Worm (Caenorhabditis elegans) whole organism, young adult: ENCODE results near the gene Y43F8C.15.

Experiments
- B0035.1 ChIP-seq: sonication (generic microtip); optimal IDR thresholded peaks from 2 replicates; lab custom pipeline; 2016; ENCODE audit warnings: missing genetic modification characterization, mild to moderate bottlenecking, missing compliant biosample characterization, missing genotype, missing genetic modification reagents
- D2030.7 ChIP-seq: fragments of 200-800 bp; sonication (Bioruptor generic); IDR thresholded peaks from 2 replicates; pipeline ENCODE4 v1.3.6; 2022; ENCODE audit warnings: missing genetic modification reagents, missing genetic modification characterization, missing compliant biosample characterization
- F33H1.4 ChIP-seq: fragments of 200-800 bp; sonication (Bioruptor generic); IDR thresholded peaks from 2 replicates; pipeline ENCODE4 v1.3.6; 2022; ENCODE audit warnings: missing genetic modification reagents, missing genetic modification characterization, missing compliant biosample characterization
- F39B2.1 ChIP-seq: fragments of 200-800 bp; sonication (Bioruptor generic); IDR thresholded peaks from 2 replicates; pipeline ENCODE4 v1.3.6; 2022; ENCODE audit warnings: missing genetic modification reagents, missing genetic modification characterization, missing compliant biosample characterization
- Y53F4B.3 ChIP-seq: fragments of 200-800 bp; sonication (Bioruptor generic); IDR thresholded peaks from 2 replicates; pipeline ENCODE4 v1.3.6; 2022; ENCODE audit warnings: missing genetic modification reagents, missing genetic modification characterization, missing compliant biosample characterization
- aptf-2 ChIP-seq: fragments of 200-800 bp; sonication (Bioruptor generic); conservative IDR thresholded peaks from 2 replicates; pipeline ENCODE4 v1.3.6; 2022; ENCODE audit warnings: missing genetic modification reagents, missing genetic modification characterization, missing compliant biosample characterization
- athp-1 ChIP-seq: sonication (generic microtip); optimal IDR thresholded peaks from 2 replicates; lab custom pipeline; 2017; ENCODE audit warnings: mild to moderate bottlenecking, missing genetic modification characterization, missing compliant biosample characterization
- ceh-100 ChIP-seq: fragments of 200-800 bp; sonication (Bioruptor generic); IDR thresholded peaks from 2 replicates; pipeline ENCODE4 v1.3.6; 2022; ENCODE audit warnings: missing genetic modification reagents, missing genetic modification characterization, missing compliant biosample characterization
- ceh-27 ChIP-seq: fragments of 200-800 bp; sonication (Bioruptor generic); optimal IDR thresholded peaks from 2 replicates; lab custom pipeline; 2018; ENCODE audit warnings: mild to moderate bottlenecking, missing genetic modification characterization, moderate library complexity, missing compliant biosample characterization
- ceh-91 ChIP-seq: fragments of 200-800 bp; sonication (Bioruptor generic); IDR thresholded peaks from 2 replicates; pipeline ENCODE4 v1.3.6; 2022; ENCODE audit warnings: missing genetic modification reagents, missing genetic modification characterization, missing compliant biosample characterization
- dox-1 ChIP-seq: fragments of 200-800 bp; sonication (Bioruptor generic); IDR thresholded peaks from 2 replicates; pipeline ENCODE4 v1.3.6; 2022; ENCODE audit warnings: missing genetic modification reagents, missing genetic modification characterization, missing compliant biosample characterization
- dpl-1 ChIP-seq: fragments of 150-350 bp; optimal IDR thresholded peaks from 2 replicates; lab custom pipeline; 2014; ENCODE audit warnings: missing biosample characterization, missing genetic modification reagents, missing genetic modification characterization
- efl-1 ChIP-seq: fragments of 150-350 bp; optimal IDR thresholded peaks from 2 replicates; lab custom pipeline; 2014; ENCODE audit warnings: missing biosample characterization, missing genetic modification reagents, missing genetic modification characterization
- egl-44 ChIP-seq: fragments of 200-800 bp; sonication (Bioruptor generic); IDR thresholded peaks from 2 replicates; pipeline ENCODE4 v1.3.6; 2022; ENCODE audit warnings: missing genetic modification reagents, missing genetic modification characterization, missing compliant biosample characterization
- ekl-4 ChIP-seq: fragments of 200-800 bp; sonication (Bioruptor generic); IDR thresholded peaks from 2 replicates; pipeline ENCODE4 v1.3.6; 2022; ENCODE audit warnings: missing genetic modification reagents, missing genetic modification characterization, missing compliant biosample characterization
- fkh-3 ChIP-seq: sonication (generic microtip); optimal IDR thresholded peaks from 2 replicates; lab custom pipeline; 2016; ENCODE audit warnings: mild to moderate bottlenecking, missing genetic modification characterization, missing compliant biosample characterization
- him-1 ChIP-seq: sonication (generic microtip); optimal IDR thresholded peaks from 2 replicates; lab custom pipeline; 2016; ENCODE audit warnings: missing genotype, missing genetic modification reagents, missing genetic modification characterization, missing compliant biosample characterization
- hmg-1.2 ChIP-seq: fragments of 200-800 bp; sonication (Bioruptor generic); IDR thresholded peaks from 2 replicates; pipeline ENCODE4 v1.3.6; 2022; ENCODE audit warnings: missing genetic modification reagents, missing genetic modification characterization, missing compliant biosample characterization
- hmg-20 ChIP-seq: fragments of 200-800 bp; sonication (Bioruptor generic); IDR thresholded peaks from 2 replicates; pipeline ENCODE4 v1.3.6; 2022; ENCODE audit warnings: missing genetic modification reagents, missing genetic modification characterization, missing compliant biosample characterization
- hrde-1 ChIP-seq: sonication (generic microtip); optimal IDR thresholded peaks from 2 replicates; lab custom pipeline; 2016; ENCODE audit warnings: missing genetic modification characterization, mild to moderate bottlenecking, missing compliant biosample characterization, moderate library complexity, missing genotype, missing genetic modification reagents, borderline replicate concordance
- hsf-1 ChIP-seq: fragments of 200-800 bp; sonication (Bioruptor generic); IDR thresholded peaks from 2 replicates; pipeline ENCODE4 v1.3.6; 2022; ENCODE audit warnings: missing genetic modification reagents, missing genetic modification characterization, missing compliant biosample characterization
- let-607 ChIP-seq, 2 experiments: fragments of 200-800 bp in 1 of 2; sonication (Bioruptor generic) in 1 of 2; sonication (generic microtip) in 1 of 2; optimal IDR thresholded peaks; 2 replicates each; lab custom pipeline; 2016 to 2018; ENCODE audit warnings: mild to moderate bottlenecking in 2 of 2, missing compliant biosample characterization in 2 of 2, missing genetic modification characterization in 2 of 2, moderate library complexity in 2 of 2, missing genotype in 1 of 2
- lsy-27 ChIP-seq: sonication (generic microtip); optimal IDR thresholded peaks from 2 replicates; lab custom pipeline; 2017; ENCODE audit warnings: missing genetic modification characterization, mild to moderate bottlenecking, missing compliant biosample characterization, antibody characterized with exemption, missing genotype, borderline replicate concordance; ENCODE audit not compliant: insufficient read depth
- madf-10 ChIP-seq: sonication (generic microtip); optimal IDR thresholded peaks from 2 replicates; lab custom pipeline; 2016; ENCODE audit warnings: mild to moderate bottlenecking, missing genetic modification characterization, missing compliant biosample characterization
- mcd-1 ChIP-seq: fragments of 200-800 bp; sonication (Bioruptor generic); IDR thresholded peaks from 2 replicates; pipeline ENCODE4 v1.3.6; 2022; ENCODE audit warnings: missing genetic modification reagents, missing genetic modification characterization, missing compliant biosample characterization
- nhr-179 ChIP-seq: sonication (generic microtip); optimal IDR thresholded peaks from 2 replicates; lab custom pipeline; 2016; ENCODE audit warnings: mild to moderate bottlenecking, missing genetic modification characterization, missing compliant biosample characterization
- nhr-90 ChIP-seq: sonication (generic microtip); optimal IDR thresholded peaks from 2 replicates; lab custom pipeline; 2016; ENCODE audit warnings: missing genotype, mild to moderate bottlenecking, missing genetic modification characterization, missing compliant biosample characterization
- pbrm-1 ChIP-seq: fragments of 200-800 bp; sonication (Bioruptor generic); IDR thresholded peaks from 2 replicates; pipeline ENCODE4 v1.3.6; 2022; ENCODE audit warnings: missing genetic modification reagents, missing genetic modification characterization, missing compliant biosample characterization
- pha-4 ChIP-seq: fragments of 150-350 bp; sonication (generic microtip); optimal IDR thresholded peaks from 2 replicates; lab custom pipeline; 2014; ENCODE audit warnings: missing biosample characterization, missing genetic modification reagents, missing genetic modification characterization
- rcor-1 ChIP-seq: fragments of 200-800 bp; sonication (Bioruptor generic); IDR thresholded peaks from 2 replicates; pipeline ENCODE4 v1.3.6; 2022; ENCODE audit warnings: missing genetic modification reagents, missing genetic modification characterization, missing compliant biosample characterization
- rec-8 ChIP-seq, 2 experiments: sonication (generic microtip); optimal IDR thresholded peaks; 2 replicates each; lab custom pipeline; 2016; ENCODE audit warnings: mild to moderate bottlenecking in 2 of 2, missing genetic modification characterization in 2 of 2, missing genetic modification reagents in 2 of 2, missing genotype in 2 of 2, missing biosample characterization in 1 of 2, missing compliant biosample characterization in 1 of 2, moderate library complexity in 1 of 2
- repo-1 ChIP-seq: sonication (generic microtip); optimal IDR thresholded peaks from 2 replicates; lab custom pipeline; 2017; ENCODE audit warnings: mild to moderate bottlenecking, missing genetic modification characterization, missing compliant biosample characterization
- rpc-1 ChIP-seq, 2 experiments: fragments of 150-350 bp in 1 of 2; sonication (generic microtip) in 1 of 2; optimal IDR thresholded peaks; 2 replicates each; lab custom pipeline; 2014 to 2018; ENCODE audit warnings: missing biosample characterization in 1 of 2, missing genetic modification characterization in 1 of 2, missing genetic modification reagents in 1 of 2, missing genotype in 1 of 2
- sea-2 ChIP-seq: fragments of 200-800 bp; sonication (Bioruptor generic); IDR thresholded peaks from 2 replicates; pipeline ENCODE4 v1.3.6; 2022; ENCODE audit warnings: missing genetic modification characterization, missing compliant biosample characterization
- sptf-2 ChIP-seq: fragments of 200-800 bp; sonication (Bioruptor generic); optimal IDR thresholded peaks from 2 replicates; lab custom pipeline; 2018; ENCODE audit warnings: mild to moderate bottlenecking, missing genetic modification characterization, missing compliant biosample characterization
- tbp1 ChIP-seq: fragments of 200-800 bp; sonication (Bioruptor generic); optimal IDR thresholded peaks from 2 replicates; lab custom pipeline; 2018; ENCODE audit warnings: mild to moderate bottlenecking, missing genetic modification characterization, missing compliant biosample characterization
- tbx-9 ChIP-seq: sonication (generic microtip); optimal IDR thresholded peaks from 2 replicates; lab custom pipeline; 2016; ENCODE audit warnings: borderline replicate concordance, missing genetic modification characterization, inconsistent platforms, missing compliant biosample characterization
- xnd-1 ChIP-seq: sonication (generic microtip); optimal IDR thresholded peaks from 2 replicates; lab custom pipeline; 2016; ENCODE audit warnings: missing genotype, missing genetic modification reagents, missing genetic modification characterization, missing compliant biosample characterization
- zim-3 ChIP-seq: sonication (generic microtip); optimal IDR thresholded peaks from 2 replicates; lab custom pipeline; 2017; ENCODE audit warnings: mild to moderate bottlenecking, missing genetic modification characterization, moderate library complexity, missing compliant biosample characterization
- ztf-18 ChIP-seq: sonication (generic microtip); optimal IDR thresholded peaks from 2 replicates; lab custom pipeline; 2016; ENCODE audit warnings: missing genotype, mild to moderate bottlenecking, missing genetic modification characterization, missing compliant biosample characterization
- ztf-22 ChIP-seq: fragments of 200-800 bp; sonication (Bioruptor generic); optimal IDR thresholded peaks from 2 replicates; lab custom pipeline; 2018; ENCODE audit warnings: mild to moderate bottlenecking, missing genetic modification characterization, moderate library complexity, missing compliant biosample characterization
- ztf-25 ChIP-seq: fragments of 200-800 bp; sonication (Bioruptor generic); IDR thresholded peaks from 2 replicates; pipeline ENCODE4 v1.3.6; 2022; ENCODE audit warnings: missing genetic modification reagents, missing genetic modification characterization, missing compliant biosample characterization
- ztf-28 ChIP-seq: fragments of 200-800 bp; sonication (Bioruptor generic); IDR thresholded peaks from 2 replicates; pipeline ENCODE4 v1.3.6; 2022; ENCODE audit warnings: missing genetic modification reagents, missing genetic modification characterization, missing compliant biosample characterization
- ztf-6 ChIP-seq: fragments of 200-800 bp; sonication (Bioruptor generic); IDR thresholded peaks from 2 replicates; pipeline ENCODE4 v1.3.6; 2022; ENCODE audit warnings: missing genetic modification reagents, missing genetic modification characterization, missing compliant biosample characterization

The Y43F8C.15 gene

ce11 chrV:19722881-19723280 lies 12.5 kb upstream of the Y43F8C.15 start (continued):
- TF ChIP-seq zim-3 (tag; lab: Kevin White, UChicago) (peak; percentile 41), rcor-1 (GFP tag; lab: Robert Waterston, UW) (0 out of 2 replicates have a peak, but pooled peaks have one; percentile 42), ztf-22 (GFP tag; lab: Kevin White, UChicago) (no peak), Y53F4B.3 (GFP tag; lab: Robert Waterston, UW) (no peak), ztf-6 (GFP tag; lab: Robert Waterston, UW) (0 out of 2 replicates have a peak, but pooled peaks have one; percentile 7), ceh-91 (GFP tag; lab: Robert Waterston, UW) (no peak), him-1 (peak; percentile 4), tbp1 (GFP tag; lab: Kevin White, UChicago) (peak; percentile 95), ztf-28 (GFP tag; lab: Robert Waterston, UW) (peak; percentile 71; the same call in 1 of the 2 replicates), egl-44 (GFP tag; lab: Robert Waterston, UW) (peak; percentile 27; the same call in 1 of the 2 replicates), ztf-18 (tag; lab: Kevin White, UChicago) (peak; percentile 32), D2030.7 (GFP tag; lab: Robert Waterston, UW) (peak; percentile 61), rpc-1 (optimal IDR thresholded peaks at IDR 0.05; lab: Kevin White, UChicago) (peak; percentile 53), rpc-1 (tag; optimal IDR thresholded peaks at IDR 0.05; lab: Kevin White, UChicago) (peak; percentile 71), ekl-4 (GFP tag; lab: Robert Waterston, UW) (no peak), ceh-27 (GFP tag; lab: Kevin White, UChicago) (peak; percentile 32), sea-2 (GFP tag; lab: Robert Waterston, UW) (no peak), athp-1 (tag; lab: Kevin White, UChicago) (no peak), madf-10 (tag; lab: Kevin White, UChicago) (peak; percentile 14), mcd-1 (GFP tag; lab: Robert Waterston, UW) (peak; percentile 52), let-607 (tag; optimal IDR thresholded peaks at IDR 0.05; lab: Kevin White, UChicago) (no peak), hmg-1.2 (GFP tag; lab: Robert Waterston, UW) (peak; percentile 69), dox-1 (GFP tag; lab: Robert Waterston, UW) (peak; percentile 63; the same call in 1 of the 2 replicates), repo-1 (tag; lab: Kevin White, UChicago) (no peak), hrde-1 (no peak), nhr-90 (tag; lab: Kevin White, UChicago) (peak; percentile 4), lsy-27 (tag; lab: Kevin White, UChicago) (peak; percentile 49), ztf-25 (GFP tag; lab: Robert Waterston, UW) (0 out of 2 replicates have a peak, but pooled peaks have one; percentile 53), pbrm-1 (GFP tag; lab: Robert Waterston, UW) (peak; percentile 64), hmg-20 (0 out of 2 replicates have a peak, but pooled peaks have one; percentile 43), rec-8 (tag; optimal IDR thresholded peaks at IDR 0.05; lab: Kevin White, UChicago) (peak; percentile 5 to 14)
- TF ChIP-seq, all 124 proteins: peak for 33

- TF ChIP-seq fkh-3 (tag; lab: Kevin White, UChicago) = no peak
- TF ChIP-seq F39B2.1 = no peak
- no peak for TF ChIP-seq ceh-27 (GFP tag; lab: Kevin White, UChicago)
- TF ChIP-seq nhr-179 (tag; lab: Kevin White, UChicago) = no peak
- no peak for TF ChIP-seq xnd-1 (tag; lab: Kevin White, UChicago)
- no peak for TF ChIP-seq F33H1.4
- TF ChIP-seq B0035.1 (tag; lab: Kevin White, UChicago) = no peak
- no peak for TF ChIP-seq pha-4 (tag; lab: Kevin White, UChicago)
- TF ChIP-seq sptf-2 = no peak
- TF ChIP-seq ceh-100 (GFP tag; lab: Robert Waterston, UW) = no peak
- TF ChIP-seq aptf-2 (GFP tag; lab: Robert Waterston, UW) = no peak
- TF ChIP-seq tbx-9 = no peak
- no peak for TF ChIP-seq hsf-1
- no peak for TF ChIP-seq dpl-1
- TF ChIP-seq efl-1 (GFP tag; lab: Kevin White, UChicago) = no peak
Observed at ce11 chrV:19719253-19719652, 8.8 kb upstream of the Y43F8C.15 start, which contains the start of gene Y116F11A.6. Gene Y116F11A.6, plus strand, starts transcription at chrV:19719553.
